Worm (Caenorhabditis elegans) whole organism, early embryonic: Measurements from ENCODE around the gene srx-44.

ENCODE experiments used
- ama-1 ChIP-seq: fragments of 150-350 bp; optimal IDR thresholded peaks from 2 replicates; lab custom pipeline; 2014
- hmbx-1 ChIP-seq: sonication (generic microtip); optimal IDR thresholded peaks from 2 replicates; lab custom pipeline; 2016; ENCODE audit warnings: mild to moderate bottlenecking, missing genetic modification characterization, missing compliant biosample characterization
- tbx-11 ChIP-seq: fragments of 200-800 bp; sonication (Bioruptor generic); IDR thresholded peaks from 2 replicates; pipeline ENCODE4 v1.3.6; 2022; ENCODE audit warnings: missing genetic modification characterization, missing compliant biosample characterization

ce11 chrV:16009564-16009963, 10.6 kb upstream of the srx-44 start, which contains the start of gene str-233:
- TF ChIP-seq ama-1 (lab: Kevin White, UChicago) (no peak), hmbx-1 (no peak), tbx-11 (GFP tag; lab: Robert Waterston, UW) (no peak)
